Fruit fly (Drosophila melanogaster) whole organism, embryonic: Measurements from ENCODE around the gene dlp.
A peak's percentile ranks its signal among the peaks of the same experiment; 100 is the strongest.

Source experiments
- B-H2 ChIP-seq: fragments of 200-800 bp; sonication (Bioruptor generic); optimal IDR thresholded peaks from 2 replicates; lab custom pipeline; 2018; ENCODE audit warnings: missing biosample characterization, mild to moderate bottlenecking, missing genetic modification characterization
- Bdp1 ChIP-seq: fragments of 200-800 bp; sonication (Bioruptor generic); optimal IDR thresholded peaks from 3 replicates; lab custom pipeline; 2016; ENCODE audit warnings: missing biosample characterization, missing genetic modification characterization
- Bgb ChIP-seq: fragments of 200-800 bp; sonication (Bioruptor generic); IDR thresholded peaks from 2 replicates; pipeline ENCODE4 v1.3.6; 2022; ENCODE audit warnings: missing biosample characterization, missing genetic modification characterization; ENCODE audit not compliant: partially characterized antibody
- CG11456 ChIP-seq: fragments of 200-800 bp; sonication (Bioruptor generic); IDR thresholded peaks from 3 replicates; pipeline ENCODE4 v1.3.6; 2022; ENCODE audit warnings: missing biosample characterization, missing genetic modification characterization
- CG12236 ChIP-seq: fragments of 200-800 bp; sonication (Bioruptor generic); optimal IDR thresholded peaks from 2 replicates; lab custom pipeline; 2016; ENCODE audit warnings: missing biosample characterization, missing genetic modification characterization
- CG13424 ChIP-seq: fragments of 200-800 bp; sonication (Bioruptor generic); optimal IDR thresholded peaks from 2 replicates; lab custom pipeline; 2019; ENCODE audit warnings: missing biosample characterization, mild to moderate bottlenecking, missing genetic modification characterization, moderate library complexity
- CG13894 ChIP-seq: fragments of 200-800 bp; sonication (Bioruptor generic); optimal IDR thresholded peaks from 3 replicates; lab custom pipeline; 2018; ENCODE audit warnings: missing biosample characterization, mild to moderate bottlenecking, missing genetic modification characterization, moderate library complexity
- CG14710 ChIP-seq: fragments of 200-800 bp; sonication (Bioruptor generic); optimal IDR thresholded peaks from 3 replicates; lab custom pipeline; 2019; ENCODE audit warnings: missing biosample characterization, mild to moderate bottlenecking, missing genetic modification characterization, moderate library complexity
- CG15011 ChIP-seq: fragments of 200-800 bp; sonication (Bioruptor generic); optimal IDR thresholded peaks from 3 replicates; lab custom pipeline; 2018; ENCODE audit warnings: missing biosample characterization, mild to moderate bottlenecking, missing genetic modification characterization
- CG15601 ChIP-seq: fragments of 200-800 bp; sonication (Bioruptor generic); optimal IDR thresholded peaks from 3 replicates; lab custom pipeline; 2019; ENCODE audit warnings: missing biosample characterization, mild to moderate bottlenecking, missing genetic modification characterization, moderate library complexity
- CG15696 ChIP-seq: fragments of 200-800 bp; sonication (Bioruptor generic); optimal IDR thresholded peaks from 2 replicates; lab custom pipeline; 2019; ENCODE audit warnings: missing biosample characterization, mild to moderate bottlenecking, missing genetic modification characterization, moderate library complexity
- CG16813 ChIP-seq: fragments of 200-800 bp; sonication (Bioruptor generic); IDR thresholded peaks from 3 replicates; pipeline ENCODE4 v1.3.6; 2022; ENCODE audit warnings: missing biosample characterization, missing genetic modification characterization; ENCODE audit not compliant: partially characterized antibody
- CG17359 ChIP-seq: fragments of 200-800 bp; sonication (Bioruptor generic); optimal IDR thresholded peaks from 3 replicates; lab custom pipeline; 2018; ENCODE audit warnings: missing biosample characterization, mild to moderate bottlenecking, missing genetic modification characterization, moderate library complexity
- CG17361 ChIP-seq: fragments of 200-800 bp; sonication (Bioruptor generic); IDR thresholded peaks from 3 replicates; pipeline ENCODE4 v1.3.6; 2022; ENCODE audit warnings: missing biosample characterization, missing genetic modification characterization
- CG17385 ChIP-seq: fragments of 200-800 bp; sonication (Bioruptor generic); optimal IDR thresholded peaks from 3 replicates; lab custom pipeline; 2018; ENCODE audit warnings: missing biosample characterization, mild to moderate bottlenecking, missing genetic modification characterization
- CG17612 ChIP-seq: fragments of 200-800 bp; sonication (Bioruptor generic); IDR thresholded peaks from 2 replicates; pipeline ENCODE4 v1.3.6; 2022; ENCODE audit warnings: missing biosample characterization, missing genetic modification characterization
- CG17829 ChIP-seq: fragments of 200-800 bp; optimal IDR thresholded peaks from 2 replicates; lab custom pipeline; 2019; ENCODE audit warnings: missing biosample characterization, mild to moderate bottlenecking, missing genetic modification characterization, moderate library complexity
- CG2712 ChIP-seq: fragments of 200-800 bp; optimal IDR thresholded peaks from 3 replicates; lab custom pipeline; 2019; ENCODE audit warnings: missing biosample characterization, mild to moderate bottlenecking, missing genetic modification characterization, moderate library complexity
- CG32532 ChIP-seq: fragments of 200-800 bp; sonication (Bioruptor generic); IDR thresholded peaks from 2 replicates; pipeline ENCODE4 v1.3.6; 2022; ENCODE audit warnings: missing biosample characterization, missing genetic modification characterization
- CG32772 ChIP-seq: fragments of 200-800 bp; sonication (Bioruptor generic); IDR thresholded peaks from 2 replicates; pipeline ENCODE4 v1.3.6; 2022; ENCODE audit warnings: missing biosample characterization, missing genetic modification characterization
- CG8290 ChIP-seq, 3 experiments: fragments of 200-800 bp; sonication (Bioruptor generic); optimal IDR thresholded peaks; 2 replicates each; lab custom pipeline; 2016 to 2019; ENCODE audit warnings: missing biosample characterization in 3 of 3, missing genetic modification characterization in 3 of 3, mild to moderate bottlenecking in 2 of 3, moderate library complexity in 1 of 3
- CG8478 ChIP-seq: fragments of >200 bp; optimal IDR thresholded peaks from 2 replicates; lab custom pipeline; 2018
- CkIIα-i1 ChIP-seq: fragments of 200-800 bp; sonication (Bioruptor generic); IDR thresholded peaks from 2 replicates; pipeline ENCODE4 v1.3.6; 2022; ENCODE audit warnings: missing biosample characterization, missing genetic modification characterization
- D19A ChIP-seq: fragments of 200-800 bp; optimal IDR thresholded peaks from 3 replicates; lab custom pipeline; 2019; ENCODE audit warnings: missing biosample characterization, mild to moderate bottlenecking, missing genetic modification characterization, moderate library complexity
- Dek ChIP-seq: fragments of 200-800 bp; sonication (Bioruptor generic); optimal IDR thresholded peaks from 3 replicates; lab custom pipeline; 2019; ENCODE audit warnings: missing biosample characterization, mild to moderate bottlenecking, missing genetic modification characterization, moderate library complexity
- Dip2 ChIP-seq: fragments of 200-800 bp; sonication (Bioruptor generic); IDR thresholded peaks from 2 replicates; pipeline ENCODE4 v1.3.6; 2022; ENCODE audit warnings: missing biosample characterization, missing genetic modification characterization
- Doc2 ChIP-seq: fragments of 200-800 bp; sonication (Bioruptor generic); IDR thresholded peaks from 2 replicates; pipeline ENCODE4 v1.3.6; 2022; ENCODE audit warnings: missing biosample characterization, missing genetic modification characterization
- HmgZ ChIP-seq: fragments of 200-800 bp; sonication (Bioruptor generic); optimal IDR thresholded peaks from 2 replicates; lab custom pipeline; 2018; ENCODE audit warnings: missing biosample characterization, mild to moderate bottlenecking, missing genetic modification characterization
- Hmr ChIP-seq: fragments of 200-800 bp; sonication (Bioruptor generic); optimal IDR thresholded peaks from 3 replicates; lab custom pipeline; 2017; ENCODE audit warnings: mild to moderate bottlenecking, missing biosample characterization, missing genetic modification reagents, missing genetic modification characterization
- Opbp ChIP-seq: fragments of 200-800 bp; sonication (Bioruptor generic); IDR thresholded peaks from 3 replicates; pipeline ENCODE4 v1.3.6; 2022; ENCODE audit warnings: missing biosample characterization, missing genetic modification characterization; ENCODE audit not compliant: partially characterized antibody
- Sry-δ ChIP-seq: fragments of 200-800 bp; sonication (Bioruptor generic); optimal IDR thresholded peaks from 2 replicates; lab custom pipeline; 2016; ENCODE audit warnings: missing biosample characterization, missing genetic modification characterization
- amos ChIP-seq: fragments of 200-800 bp; sonication (Bioruptor generic); IDR thresholded peaks from 2 replicates; pipeline ENCODE4 v1.3.6; 2022; ENCODE audit warnings: missing biosample characterization, missing genetic modification characterization; ENCODE audit not compliant: partially characterized antibody
- dan ChIP-seq: fragments of 200-800 bp; sonication (Bioruptor generic); IDR thresholded peaks from 2 replicates; pipeline ENCODE4 v1.3.6; 2022; ENCODE audit warnings: missing biosample characterization, missing genetic modification characterization
- dpn ChIP-seq, 2 experiments: fragments of 200-800 bp; sonication (Bioruptor generic); optimal IDR thresholded peaks; 3 replicates each; lab custom pipeline; 2016; ENCODE audit warnings: missing biosample characterization in 2 of 2, missing genetic modification characterization in 2 of 2
- ems ChIP-seq: fragments of 200-800 bp; sonication (Bioruptor generic); optimal IDR thresholded peaks from 3 replicates; lab custom pipeline; 2016; ENCODE audit warnings: missing biosample characterization, missing genetic modification characterization
- gcm2 ChIP-seq: fragments of 200-800 bp; sonication (Bioruptor generic); optimal IDR thresholded peaks from 2 replicates; lab custom pipeline; 2016; ENCODE audit warnings: missing biosample characterization, missing genetic modification characterization
- kay ChIP-seq: fragments of 200-800 bp; sonication (Bioruptor generic); optimal IDR thresholded peaks from 2 replicates; lab custom pipeline; 2016; ENCODE audit warnings: missing biosample characterization, missing genetic modification characterization
- klu ChIP-seq: fragments of 200-800 bp; sonication (Bioruptor generic); IDR thresholded peaks from 2 replicates; pipeline ENCODE4 v1.3.6; 2022; ENCODE audit warnings: missing biosample characterization, missing genetic modification characterization
- mam ChIP-seq: fragments of 200-800 bp; sonication (Bioruptor generic); optimal IDR thresholded peaks from 3 replicates; lab custom pipeline; 2016; ENCODE audit warnings: missing biosample characterization, missing genetic modification characterization
- repo ChIP-seq: fragments of 200-800 bp; sonication (Bioruptor generic); optimal IDR thresholded peaks from 2 replicates; lab custom pipeline; 2016; ENCODE audit warnings: missing biosample characterization, missing genetic modification characterization
- sob ChIP-seq: fragments of 200-800 bp; sonication (Bioruptor generic); IDR thresholded peaks from 2 replicates; pipeline ENCODE4 v1.3.6; 2022; ENCODE audit warnings: missing biosample characterization, missing genetic modification characterization
- stwl ChIP-seq: fragments of 200-800 bp; sonication (Bioruptor generic); optimal IDR thresholded peaks from 3 replicates; lab custom pipeline; 2018; ENCODE audit warnings: missing biosample characterization, mild to moderate bottlenecking, missing genetic modification characterization, moderate library complexity
- trem ChIP-seq: fragments of 200-800 bp; optimal IDR thresholded peaks from 3 replicates; lab custom pipeline; 2019; ENCODE audit warnings: missing biosample characterization, mild to moderate bottlenecking, missing genetic modification characterization, moderate library complexity
- twi ChIP-seq: fragments of 200-800 bp; optimal IDR thresholded peaks from 2 replicates; lab custom pipeline; 2019; ENCODE audit warnings: missing biosample characterization, mild to moderate bottlenecking, missing genetic modification characterization, moderate library complexity

The dlp gene

dm6 chr3L:14671546-14671945 is 39.1 kb downstream of the dlp start (continued):
- TF ChIP-seq CG11456 (peak; percentile 58; the same call in 1 of the 3 replicates), B-H2 (peak; percentile 9), sob (0 out of 2 replicates have a peak, but pooled peaks have one; percentile 14), CkIIα-i1 (GFP tag; lab: Robert Waterston, UW) (no peak), CG17361 (GFP tag; lab: Robert Waterston, UW) (0 out of 3 replicates have a peak, but pooled peaks have one; percentile 28), dpn (GFP tag; optimal IDR thresholded peaks at IDR 0.05; lab: Kevin White, UChicago) (peak; percentile 13 to 33), dan (GFP tag; lab: Robert Waterston, UW) (no peak), CG13424 (tag; lab: Kevin White, UChicago) (peak; percentile 9), CG14710 (tag; lab: Kevin White, UChicago) (peak; percentile 12), CG17359 (peak; percentile 15), CG15601 (peak; percentile 32), CG17385 (GFP tag; lab: Kevin White, UChicago) (no peak), gcm2 (GFP tag; lab: Kevin White, UChicago) (no peak), Dip2 (GFP tag; lab: Robert Waterston, UW) (peak; percentile 95), CG12236 (GFP tag; lab: Kevin White, UChicago) (no peak), HmgZ (peak; percentile 24), Bgb (GFP tag; lab: Robert Waterston, UW) (peak; percentile 56), CG13894 (tag; lab: Kevin White, UChicago) (peak; percentile 17), Doc2 (GFP tag; lab: Robert Waterston, UW) (no peak), ems (no peak), Dek (tag; lab: Kevin White, UChicago) (peak; percentile 43), CG15011 (GFP tag; lab: Kevin White, UChicago) (no peak), CG2712 (tag; lab: Kevin White, UChicago) (peak; percentile 53), repo (GFP tag; lab: Kevin White, UChicago) (no peak), Sry-δ (GFP tag; lab: Kevin White, UChicago) (peak; percentile 5), kay (GFP tag; lab: Kevin White, UChicago) (peak; percentile 9), Hmr (GFP tag; lab: Kevin White, UChicago) (peak; percentile 35), CG15696 (peak; percentile 28), CG32772 (GFP tag; lab: Robert Waterston, UW) (no peak), D19A (tag; lab: Kevin White, UChicago) (peak; percentile 26), amos (peak; percentile 43), CG8290 (GFP tag; optimal IDR thresholded peaks at IDR 0.05; lab: Kevin White, UChicago) (no peak), CG8290 (tag; optimal IDR thresholded peaks at IDR 0.05; lab: Kevin White, UChicago) (peak in 1 of 2 experiments; percentile 34), stwl (tag; lab: Kevin White, UChicago) (peak; percentile 85), CG16813 (no peak), trem (tag; lab: Kevin White, UChicago) (peak; percentile 39), Opbp (GFP tag; lab: Robert Waterston, UW) (peak; percentile 34; the same call in 1 of the 3 replicates), CG17829 (peak; percentile 21), mam (GFP tag; lab: Kevin White, UChicago) (peak; percentile 24), CG8478 (lab: Kevin White, UChicago) (no peak), CG32532 (GFP tag; lab: Robert Waterston, UW) (0 out of 2 replicates have a peak, but pooled peaks have one; percentile 23), klu (GFP tag; lab: Robert Waterston, UW) (no peak), CG17612 (GFP tag; lab: Robert Waterston, UW) (no peak), Bdp1 (GFP tag; lab: Kevin White, UChicago) (peak; percentile 54), twi (tag; lab: Kevin White, UChicago) (no peak)
- TF ChIP-seq, all 482 proteins: peak for 70
